Worm (Caenorhabditis elegans): ENCODE results near the gene B0334.4.

DNA sequence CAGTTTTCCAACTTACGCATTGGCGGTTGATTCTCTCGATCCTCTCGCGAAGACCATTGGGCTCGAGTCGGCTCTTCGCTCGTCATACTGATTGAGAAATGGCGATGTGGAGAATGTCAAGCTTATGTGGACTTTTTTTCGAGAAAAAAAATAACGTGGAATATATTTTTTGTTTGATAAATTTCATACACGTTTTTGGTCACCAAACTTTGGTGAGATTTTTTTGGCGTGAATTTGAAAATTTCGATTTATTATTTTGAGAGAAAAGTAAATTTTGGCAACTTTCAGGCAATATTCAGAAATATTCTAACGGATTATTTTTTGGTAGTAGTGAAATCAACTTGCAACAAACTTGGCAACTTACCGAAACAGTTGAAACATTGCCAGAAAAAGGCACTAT is 16.4 kb upstream of the B0334.4 start, which contains the start of gene W02B12.12:
- TF ChIP-seq dao-5 (tag; optimal IDR thresholded peaks at IDR 0.05), result no peak
- TF ChIP-seq him-1 (tag; optimal IDR thresholded peaks at IDR 0.05), result no peak

Data from whole organism, L4/young adult.